Fruit fly (Drosophila melanogaster) whole organism, embryonic: ENCODE measurements around the gene Ir87a.

Experiments
- CG11723 ChIP-seq: fragments of 200-800 bp; sonication (Bioruptor generic); optimal IDR thresholded peaks from 2 replicates; lab custom pipeline; 2017; ENCODE audit warnings: missing biosample characterization, mild to moderate bottlenecking, missing genetic modification characterization
- CG1233 ChIP-seq: fragments of 200-800 bp; sonication (Bioruptor generic); optimal IDR thresholded peaks from 4 replicates; lab custom pipeline; 2018; ENCODE audit warnings: missing biosample characterization, mild to moderate bottlenecking, missing genetic modification characterization
- CG13287 ChIP-seq: fragments of 200-800 bp; sonication (Bioruptor generic); IDR thresholded peaks from 2 replicates; pipeline ENCODE4 v1.3.6; 2022; ENCODE audit warnings: missing biosample characterization, missing genetic modification characterization; ENCODE audit not compliant: partially characterized antibody
- CG13894 ChIP-seq: fragments of 200-800 bp; sonication (Bioruptor generic); optimal IDR thresholded peaks from 3 replicates; lab custom pipeline; 2018; ENCODE audit warnings: missing biosample characterization, mild to moderate bottlenecking, missing genetic modification characterization, moderate library complexity
- CG1529 ChIP-seq: fragments of 200-800 bp; sonication (Bioruptor generic); optimal IDR thresholded peaks from 3 replicates; lab custom pipeline; 2018; ENCODE audit warnings: missing biosample characterization, missing genetic modification characterization
- CG17568 ChIP-seq: fragments of 200-800 bp; sonication (Bioruptor generic); optimal IDR thresholded peaks from 2 replicates; lab custom pipeline; 2018; ENCODE audit warnings: missing biosample characterization, mild to moderate bottlenecking, missing genetic modification characterization, moderate library complexity
- CG1832 ChIP-seq: fragments of 200-800 bp; sonication (Bioruptor generic); optimal IDR thresholded peaks from 2 replicates; lab custom pipeline; 2017; ENCODE audit warnings: missing biosample characterization, mild to moderate bottlenecking, missing genetic modification characterization, inconsistent platforms
- CG2199 ChIP-seq: fragments of 200-800 bp; sonication (Bioruptor generic); IDR thresholded peaks from 3 replicates; pipeline ENCODE4 v1.3.6; 2022; ENCODE audit warnings: missing biosample characterization, missing genetic modification characterization
- CG32767 ChIP-seq: fragments of 200-800 bp; sonication (Bioruptor generic); IDR thresholded peaks from 2 replicates; pipeline ENCODE4 v1.3.6; 2022; ENCODE audit warnings: missing biosample characterization, missing genetic modification characterization
- CG42726 ChIP-seq: fragments of 200-800 bp; sonication (Bioruptor generic); IDR thresholded peaks from 2 replicates; pipeline ENCODE4 v1.3.6; 2022; ENCODE audit warnings: missing biosample characterization, missing genetic modification characterization; ENCODE audit not compliant: partially characterized antibody
- CG4424 ChIP-seq: fragments of 200-800 bp; sonication (Bioruptor generic); optimal IDR thresholded peaks from 3 replicates; lab custom pipeline; 2016; ENCODE audit warnings: missing biosample characterization, missing genetic modification characterization
- CG4707 ChIP-seq: fragments of 200-800 bp; sonication (Bioruptor generic); optimal IDR thresholded peaks from 2 replicates; lab custom pipeline; 2018; ENCODE audit warnings: missing biosample characterization, mild to moderate bottlenecking, missing genetic modification characterization, moderate library complexity
- CG8944 ChIP-seq: fragments of 200-800 bp; sonication (Bioruptor generic); optimal IDR thresholded peaks from 3 replicates; lab custom pipeline; 2016; ENCODE audit warnings: missing biosample characterization, missing genetic modification characterization
- CG9215 ChIP-seq: fragments of 200-800 bp; sonication (Bioruptor generic); IDR thresholded peaks from 2 replicates; pipeline ENCODE4 v1.3.6; 2022; ENCODE audit warnings: missing biosample characterization, missing genetic modification characterization
- CG9797 ChIP-seq: fragments of 200-800 bp; sonication (Bioruptor generic); optimal IDR thresholded peaks from 3 replicates; lab custom pipeline; 2018; ENCODE audit warnings: missing biosample characterization, mild to moderate bottlenecking, missing genetic modification characterization
- CHES-1-like ChIP-seq: fragments of 200-800 bp; sonication (Bioruptor generic); optimal IDR thresholded peaks from 2 replicates; lab custom pipeline; 2016; ENCODE audit warnings: missing biosample characterization, missing genetic modification characterization
- Camta ChIP-seq: fragments of 200-800 bp; sonication (Bioruptor generic); optimal IDR thresholded peaks from 2 replicates; lab custom pipeline; 2016; ENCODE audit warnings: missing biosample characterization, missing genetic modification characterization
- Deaf1 ChIP-seq: fragments of 200-800 bp; optimal IDR thresholded peaks from 3 replicates; lab custom pipeline; 2019; ENCODE audit warnings: missing biosample characterization, mild to moderate bottlenecking, missing genetic modification characterization, moderate library complexity
- Dip2 ChIP-seq: fragments of 200-800 bp; sonication (Bioruptor generic); IDR thresholded peaks from 2 replicates; pipeline ENCODE4 v1.3.6; 2022; ENCODE audit warnings: missing biosample characterization, missing genetic modification characterization
- E2f1 ChIP-seq: fragments of 200-800 bp; sonication (Bioruptor generic); IDR thresholded peaks from 2 replicates; pipeline ENCODE4 v1.3.6; 2022; ENCODE audit warnings: missing biosample characterization, missing genetic modification characterization
- HmgZ ChIP-seq: fragments of 200-800 bp; sonication (Bioruptor generic); optimal IDR thresholded peaks from 2 replicates; lab custom pipeline; 2018; ENCODE audit warnings: missing biosample characterization, mild to moderate bottlenecking, missing genetic modification characterization
- Hmr ChIP-seq: fragments of 200-800 bp; sonication (Bioruptor generic); optimal IDR thresholded peaks from 3 replicates; lab custom pipeline; 2017; ENCODE audit warnings: mild to moderate bottlenecking, missing biosample characterization, missing genetic modification reagents, missing genetic modification characterization
- Hr51 ChIP-seq, 2 experiments: fragments of 200-800 bp; sonication (Bioruptor generic); optimal IDR thresholded peaks; 2 replicates in 1 of 2; 3 replicates in 1 of 2; lab custom pipeline; 2016 to 2018; ENCODE audit warnings: missing biosample characterization in 2 of 2, missing genetic modification characterization in 2 of 2, mild to moderate bottlenecking in 1 of 2, moderate library complexity in 1 of 2
- Kr ChIP-seq: fragments of 200-800 bp; sonication (Bioruptor generic); optimal IDR thresholded peaks from 2 replicates; lab custom pipeline; 2017; ENCODE audit warnings: missing biosample characterization, mild to moderate bottlenecking, missing genetic modification characterization
- Lim3 ChIP-seq: fragments of 200-800 bp; sonication (Bioruptor generic); IDR thresholded peaks from 2 replicates; pipeline ENCODE4 v1.3.6; 2022; ENCODE audit warnings: missing biosample characterization, missing genetic modification characterization
- MTF-1 ChIP-seq: fragments of 200-800 bp; sonication (Bioruptor generic); optimal IDR thresholded peaks from 2 replicates; lab custom pipeline; 2018; ENCODE audit warnings: missing biosample characterization, mild to moderate bottlenecking, missing genetic modification characterization, borderline replicate concordance
- Med ChIP-seq: fragments of 200-800 bp; sonication (Bioruptor generic); peaks from one replicate; lab custom pipeline; 2016; ENCODE audit warnings: missing biosample characterization, missing genetic modification characterization, mild to moderate bottlenecking, inconsistent platforms, moderate library complexity
- NFAT ChIP-seq: fragments of 200-800 bp; sonication (Bioruptor generic); IDR thresholded peaks from 2 replicates; pipeline ENCODE4 v1.3.6; 2022; ENCODE audit warnings: missing biosample characterization, missing genetic modification characterization
- Rx ChIP-seq: fragments of 200-800 bp; sonication (Bioruptor generic); IDR thresholded peaks from 2 replicates; pipeline ENCODE4 v1.3.6; 2022; ENCODE audit warnings: missing biosample characterization, missing genetic modification characterization
- Sox100B ChIP-seq: fragments of 200-800 bp; sonication (Bioruptor generic); optimal IDR thresholded peaks from 3 replicates; lab custom pipeline; 2018; ENCODE audit warnings: missing biosample characterization, mild to moderate bottlenecking, missing genetic modification characterization
- Stat92E ChIP-seq, 3 experiments: fragments of >200 bp in 2 of 3; fragments of 200-800 bp in 1 of 3; sonication (Bioruptor generic) in 1 of 3; optimal IDR thresholded peaks; 2 replicates each; lab custom pipeline; 2017 to 2019; ENCODE audit warnings: missing biosample characterization in 3 of 3, missing genetic modification characterization in 3 of 3, mild to moderate bottlenecking in 1 of 3, moderate library complexity in 1 of 3
- cato ChIP-seq: fragments of 200-800 bp; sonication (Bioruptor generic); optimal IDR thresholded peaks from 2 replicates; lab custom pipeline; 2016; ENCODE audit warnings: missing biosample characterization, missing genetic modification characterization, borderline replicate concordance
- chinmo ChIP-seq: fragments of 200-800 bp; sonication (Bioruptor generic); IDR thresholded peaks from 4 replicates; pipeline ENCODE4 v1.3.6; 2022; ENCODE audit warnings: missing biosample characterization, missing genetic modification characterization; ENCODE audit not compliant: partially characterized antibody
- chn ChIP-seq: fragments of 200-800 bp; sonication (Bioruptor generic); optimal IDR thresholded peaks from 2 replicates; lab custom pipeline; 2016; ENCODE audit warnings: missing biosample characterization, missing genetic modification characterization
- crp ChIP-seq, 2 experiments: fragments of 200-800 bp; sonication (Bioruptor generic); optimal IDR thresholded peaks; 2 replicates in 1 of 2; 3 replicates in 1 of 2; lab custom pipeline; 2017; ENCODE audit warnings: missing biosample characterization in 2 of 2, missing genetic modification characterization in 2 of 2, mild to moderate bottlenecking in 1 of 2, moderate library complexity in 1 of 2
- dmrt11E ChIP-seq: fragments of 200-800 bp; sonication (Bioruptor generic); optimal IDR thresholded peaks from 3 replicates; lab custom pipeline; 2018; ENCODE audit warnings: missing biosample characterization, mild to moderate bottlenecking, missing genetic modification characterization, moderate library complexity
- ftz-f1 ChIP-seq: fragments of 200-800 bp; sonication (Bioruptor generic); optimal IDR thresholded peaks from 2 replicates; lab custom pipeline; 2016; ENCODE audit warnings: missing biosample characterization, missing genetic modification characterization
- gsb-n ChIP-seq: fragments of 200-800 bp; sonication (Bioruptor generic); optimal IDR thresholded peaks from 3 replicates; lab custom pipeline; 2018; ENCODE audit warnings: missing biosample characterization, mild to moderate bottlenecking, missing genetic modification characterization
- hkb ChIP-seq, 2 experiments: fragments of 200-800 bp in 1 of 2; fragments of >200 bp in 1 of 2; sonication (Bioruptor generic) in 1 of 2; IDR thresholded peaks in 1 of 2; optimal IDR thresholded peaks in 1 of 2; 2 replicates each; pipeline versions ENCODE4 v1.3.6 to Lab custom; 2017 to 2022; ENCODE audit warnings: missing biosample characterization in 1 of 2, missing genetic modification characterization in 1 of 2
- ken ChIP-seq: fragments of 200-800 bp; sonication (Bioruptor generic); IDR thresholded peaks from 3 replicates; pipeline ENCODE4 v1.3.6; 2022; ENCODE audit warnings: missing biosample characterization, missing genetic modification characterization
- luna ChIP-seq: fragments of 200-800 bp; sonication (Bioruptor generic); optimal IDR thresholded peaks from 2 replicates; lab custom pipeline; 2016; ENCODE audit warnings: missing biosample characterization, missing genetic modification characterization
- nau ChIP-seq: fragments of 200-800 bp; sonication (Bioruptor generic); optimal IDR thresholded peaks from 3 replicates; lab custom pipeline; 2017; ENCODE audit warnings: missing biosample characterization, mild to moderate bottlenecking, missing genetic modification characterization, missing genetic modification reagents
- oc ChIP-seq: fragments of 200-800 bp; sonication (Bioruptor generic); optimal IDR thresholded peaks from 2 replicates; lab custom pipeline; 2018; ENCODE audit warnings: missing biosample characterization, mild to moderate bottlenecking, missing genetic modification characterization, moderate library complexity
- peb ChIP-seq: fragments of 200-800 bp; sonication (Bioruptor generic); IDR thresholded peaks from 2 replicates; pipeline ENCODE4 v1.3.6; 2022; ENCODE audit warnings: missing biosample characterization, missing genetic modification characterization
- sens-2 ChIP-seq: fragments of 200-800 bp; sonication (Bioruptor generic); IDR thresholded peaks from 2 replicates; pipeline ENCODE4 v1.3.6; 2022; ENCODE audit warnings: missing biosample characterization, missing genetic modification characterization
- slbo ChIP-seq: fragments of 200-800 bp; sonication (Bioruptor generic); IDR thresholded peaks from 2 replicates; pipeline ENCODE4 v1.3.6; 2022; ENCODE audit warnings: missing biosample characterization, missing genetic modification characterization
- slp2 ChIP-seq: fragments of 200-800 bp; sonication (Bioruptor generic); optimal IDR thresholded peaks from 2 replicates; lab custom pipeline; 2016; ENCODE audit warnings: missing biosample characterization, missing genetic modification characterization
- trem ChIP-seq: fragments of 200-800 bp; optimal IDR thresholded peaks from 3 replicates; lab custom pipeline; 2019; ENCODE audit warnings: missing biosample characterization, mild to moderate bottlenecking, missing genetic modification characterization, moderate library complexity
- ttk ChIP-seq: fragments of 200-800 bp; sonication (Bioruptor generic); IDR thresholded peaks from 2 replicates; pipeline ENCODE4 v2.1.2; 2022; ENCODE audit warnings: missing biosample characterization, missing genetic modification characterization

Gene Ir87a

DNA sequence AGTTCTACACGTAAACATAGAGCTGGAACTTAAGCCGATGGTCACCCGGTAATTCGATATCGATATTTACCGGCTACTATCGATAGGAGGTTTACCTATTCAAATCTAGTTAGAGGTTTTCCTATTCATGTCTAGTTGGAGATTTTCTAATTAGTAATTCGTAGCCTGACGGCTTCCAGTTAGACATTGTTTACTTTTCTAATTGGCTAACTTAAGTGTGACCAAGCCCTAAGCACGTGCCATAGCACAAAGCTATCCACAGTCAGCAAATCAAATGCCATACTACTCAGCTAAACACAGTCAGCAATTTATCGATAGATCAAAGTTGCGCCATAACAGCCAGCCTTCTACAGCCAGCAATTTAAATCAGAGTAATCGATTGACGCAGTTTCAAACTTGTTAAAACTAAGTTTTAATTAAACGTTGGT is 17.0 kb upstream of the Ir87a start, which contains the start of gene Dpm3 (continued):
- TF ChIP-seq CG11723 (GFP tag; lab: Kevin White, UChicago) (no peak), CG9215 (GFP tag; lab: Robert Waterston, UW) (no peak; the same call in 1 of the 2 replicates), E2f1 (GFP tag; lab: Robert Waterston, UW) (peak; percentile 32; the same call in 1 of the 2 replicates), dmrt11E (no peak), CG4424 (GFP tag; lab: Kevin White, UChicago) (no peak), Sox100B (GFP tag; lab: Kevin White, UChicago) (no peak), Hr51 (GFP tag; optimal IDR thresholded peaks at IDR 0.05; lab: Kevin White, UChicago) (peak in 1 of 2 experiments; percentile 45), chinmo (GFP tag; lab: Robert Waterston, UW) (0 out of 4 replicates have a peak, but pooled peaks have one; percentile 76), CG1529 (GFP tag; lab: Kevin White, UChicago) (no peak), CG1233 (GFP tag; lab: Kevin White, UChicago) (no peak), Camta (GFP tag; lab: Kevin White, UChicago) (peak; percentile 60), crp (GFP tag; optimal IDR thresholded peaks at IDR 0.05; lab: Kevin White, UChicago) (peak in 1 of 2 experiments; percentile 18), sens-2 (GFP tag; lab: Robert Waterston, UW) (no peak), Stat92E (GFP tag; optimal IDR thresholded peaks at IDR 0.05; lab: Kevin White, UChicago) (peak in 1 of 3 experiments; percentile 78), hkb (optimal IDR thresholded peaks at IDR 0.05; lab: Kevin White, UChicago) (peak; percentile 62), hkb (GFP tag; IDR thresholded peaks at IDR 0.05; lab: Robert Waterston, UW) (no peak), CG8944 (GFP tag; lab: Kevin White, UChicago) (peak; percentile 52), oc (tag; lab: Kevin White, UChicago) (no peak), Hmr (peak; percentile 76), CG9797 (GFP tag; lab: Kevin White, UChicago) (peak; percentile 92), CG1832 (GFP tag; lab: Kevin White, UChicago) (no peak), Kr (no peak), Rx (GFP tag; lab: Robert Waterston, UW) (no peak), CG2199 (0 out of 3 replicates have a peak, but pooled peaks have one; percentile 68), Dip2 (GFP tag; lab: Robert Waterston, UW) (no peak), chn (GFP tag; lab: Kevin White, UChicago) (peak; percentile 15), ttk (GFP tag; lab: Robert Waterston, UW) (no peak), Med (peak; percentile 77), NFAT (GFP tag; lab: Robert Waterston, UW) (peak; percentile 27; the same call in 1 of the 2 replicates), nau (no peak), gsb-n (tag; lab: Kevin White, UChicago) (peak; percentile 54), ftz-f1 (GFP tag; lab: Kevin White, UChicago) (no peak), slbo (peak; percentile 70), cato (GFP tag; lab: Kevin White, UChicago) (no peak), Deaf1 (tag; lab: Kevin White, UChicago) (no peak), CG42726 (GFP tag; lab: Robert Waterston, UW) (peak; percentile 84), luna (GFP tag; lab: Kevin White, UChicago) (no peak), CG13287 (GFP tag; lab: Robert Waterston, UW) (peak; percentile 97), CG17568 (no peak), MTF-1 (GFP tag; lab: Kevin White, UChicago) (no peak), CG4707 (GFP tag; lab: Kevin White, UChicago) (no peak), peb (GFP tag; lab: Robert Waterston, UW) (no peak), slp2 (GFP tag; lab: Kevin White, UChicago) (peak; percentile 22), CHES-1-like (GFP tag; lab: Kevin White, UChicago) (peak; percentile 68), CG13894 (tag; lab: Kevin White, UChicago) (no peak), CG32767 (GFP tag; lab: Robert Waterston, UW) (no peak), Lim3 (GFP tag; lab: Robert Waterston, UW) (no peak), HmgZ (peak; percentile 77), ken (GFP tag; lab: Robert Waterston, UW) (peak; percentile 51; the same call in 1 of the 3 replicates), trem (tag; lab: Kevin White, UChicago) (peak; percentile 82)
